Worm (Caenorhabditis elegans): Measurements from ENCODE around the gene C25A8.2.

DNA sequence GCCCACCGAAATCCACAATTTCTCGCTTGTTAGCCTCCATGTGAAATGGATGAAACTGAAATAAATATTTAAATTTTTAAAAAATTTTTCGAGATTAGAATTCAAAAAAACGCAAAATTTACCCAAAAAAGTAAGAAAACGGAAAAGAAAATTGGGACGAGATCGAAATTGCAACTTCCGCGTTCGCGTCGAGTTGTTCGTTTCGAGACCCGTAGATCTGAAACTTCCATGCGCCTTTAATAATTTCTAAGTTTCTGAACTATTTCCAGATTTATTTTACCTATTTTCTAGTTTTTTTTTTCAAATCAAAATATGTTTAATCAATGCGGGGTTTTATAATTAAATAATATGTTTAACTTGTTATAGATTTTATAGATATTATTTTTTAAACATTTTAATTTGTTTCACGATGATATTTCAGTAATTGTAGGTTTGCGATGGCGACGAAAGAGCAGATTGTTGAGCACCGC, 32.5 kb upstream of the C25A8.2 start, which contains the start of the genes pgl-1 and him-3:
- no peak for TF ChIP-seq fkh-10 (GFP tag; optimal IDR thresholded peaks at IDR 0.05)
- TF ChIP-seq pag-3 (tag; optimal IDR thresholded peaks at IDR 0.05; ENCODE audit: borderline replicate concordance), result no peak
- no peak for TF ChIP-seq sdc-2 (tag; optimal IDR thresholded peaks at IDR 0.05)
- no peak for TF ChIP-seq ama-1 (optimal IDR thresholded peaks at IDR 0.05)
- no peak for TF ChIP-seq ceh-19 (GFP tag; optimal IDR thresholded peaks at IDR 0.05)

Data from whole organism, late embryonic.